Worm (Caenorhabditis elegans): ENCODE results near the gene nhr-76.

ce11 chrIV:623876-624275, 3.5 kb upstream of the nhr-76 start:
- TF ChIP-seq lin-13 (tag; optimal IDR thresholded peaks at IDR 0.05) (no peak), pha-4 (tag; optimal IDR thresholded peaks at IDR 0.05) (no peak), ces-1 (GFP tag; optimal IDR thresholded peaks at IDR 0.05) (no peak), snpc-4 (tag; optimal IDR thresholded peaks at IDR 0.05) (no peak), unc-120 (tag; optimal IDR thresholded peaks at IDR 0.05; ENCODE audit: poor library complexity, severe bottlenecking) (no peak), drap-1 (GFP tag; optimal IDR thresholded peaks at IDR 0.05) (no peak), mep-1 (tag; optimal IDR thresholded peaks at IDR 0.05) (no peak)
